Fruit fly (Drosophila melanogaster) whole organism, embryonic: ENCODE measurements around the gene CG6749.

ENCODE experiments used
- CG13123 ChIP-seq: fragments of 200-800 bp; sonication (Bioruptor generic); optimal IDR thresholded peaks from 2 replicates; lab custom pipeline; 2016; ENCODE audit warnings: missing biosample characterization, missing genetic modification characterization
- Tbp ChIP-seq: fragments of >200 bp; optimal IDR thresholded peaks from 2 replicates; lab custom pipeline; 2018; ENCODE audit warnings: missing biosample characterization, missing genetic modification characterization
- hbn ChIP-seq: fragments of 200-800 bp; sonication (Bioruptor generic); IDR thresholded peaks from 2 replicates; pipeline ENCODE4 v1.3.6; 2022; ENCODE audit warnings: missing biosample characterization, missing genetic modification characterization; ENCODE audit not compliant: partially characterized antibody

DNA sequence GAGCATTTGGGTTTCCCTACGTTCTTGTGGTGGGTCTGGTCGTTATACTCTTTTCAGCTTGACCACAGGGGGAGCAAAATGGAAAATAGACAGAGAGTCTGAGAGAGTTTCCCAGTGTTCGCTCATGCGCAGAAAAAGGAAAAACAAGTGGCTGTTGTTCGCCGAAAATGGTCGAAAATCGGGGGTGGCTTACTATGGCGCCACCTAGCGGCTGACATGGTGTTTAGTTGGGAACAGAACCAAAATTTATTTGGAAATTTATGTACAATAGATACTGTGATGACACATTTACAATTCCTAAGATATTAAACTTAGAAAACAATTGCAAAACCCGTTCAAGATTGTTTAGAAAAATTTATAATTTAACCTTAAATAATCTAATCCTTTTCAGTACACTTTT lies 18.0 kb upstream of the CG6749 start:
- TF ChIP-seq hbn (GFP tag; lab: Robert Waterston, UW), result no peak
- TF ChIP-seq Tbp (GFP tag; lab: Kevin White, UChicago), result no peak
- TF ChIP-seq CG13123, result no peak
